Worm (Caenorhabditis elegans): ENCODE results near the gene W03F9.11.

Gene W03F9.11

ce11 chrV:141257-141656 is at the start of gene W03F9.11:
Gene W03F9.11, minus strand, starts transcription at chrV:141357.
- TF ChIP-seq daf-19 (GFP tag; conservative IDR thresholded peaks at IDR 0.05) (no peak), zfp-2 (tag; optimal IDR thresholded peaks at IDR 0.05) (no peak), madf-9 (GFP tag; conservative IDR thresholded peaks at IDR 0.05) (no peak), attf-4 (tag; optimal IDR thresholded peaks at IDR 0.05) (no peak), lin-15B (tag; optimal IDR thresholded peaks at IDR 0.05) (no peak), unc-62 (GFP tag; optimal IDR thresholded peaks at IDR 0.05 in 1 of 2) (peak in 1 of 2 experiments; percentile 82), unc-62 (tag; optimal IDR thresholded peaks at IDR 0.05) (no peak), zip-2 (tag; optimal IDR thresholded peaks at IDR 0.05) (no peak), lin-1 (GFP tag; IDR thresholded peaks at IDR 0.05) (no peak)

- TF ChIP-seq Y105C5A.15 (GFP tag; IDR thresholded peaks at IDR 0.05) (no peak), set-16 (GFP tag; IDR thresholded peaks at IDR 0.05) (peak; percentile 19; the same call in 1 of the 2 replicates)
These were observed 48.3 kb upstream of the W03F9.11 start for ce11 chrV:189436-189835.

- peak in 1 of 2 experiments; percentile 27 for TF ChIP-seq mdl-1 (tag; optimal IDR thresholded peaks at IDR 0.05)
- TF ChIP-seq aha-1 (tag) = peak; percentile 55
- TF ChIP-seq Y48G9A.11 (GFP tag; IDR thresholded peaks at IDR 0.05) = 0 out of 2 replicates have a peak, but pooled peaks have one; percentile 17
- TF ChIP-seq aly-2 (tag; optimal IDR thresholded peaks at IDR 0.05) = no peak
- TF ChIP-seq nhr-6 (tag; optimal IDR thresholded peaks at IDR 0.05) = no peak
- peak in 1 of 2 experiments; percentile 53 for TF ChIP-seq lsy-2 (tag; optimal IDR thresholded peaks at IDR 0.05)
- TF ChIP-seq ceh-20 (GFP tag; IDR thresholded peaks at IDR 0.05) = no peak
- TF ChIP-seq F44E2.7 (GFP tag; IDR thresholded peaks at IDR 0.05) = no peak
- peak in 1 of 2 experiments; percentile 45 for TF ChIP-seq unc-62 (GFP tag; optimal IDR thresholded peaks at IDR 0.05 in 1 of 2)
- no peak for TF ChIP-seq unc-62 (tag; optimal IDR thresholded peaks at IDR 0.05)
- no peak for TF ChIP-seq egl-27 (tag; optimal IDR thresholded peaks at IDR 0.05)
- TF ChIP-seq spr-3 (GFP tag; optimal IDR thresholded peaks at IDR 0.05) = no peak
- no peak for TF ChIP-seq nhr-11 (tag; optimal IDR thresholded peaks at IDR 0.05)
- TF ChIP-seq R02D3.7 (tag; optimal IDR thresholded peaks at IDR 0.05) = no peak
- no peak for TF ChIP-seq lin-29 (GFP tag; IDR thresholded peaks at IDR 0.05)
- no peak for TF ChIP-seq spr-1 (tag; optimal IDR thresholded peaks at IDR 0.05)
- no peak for TF ChIP-seq ceh-44 (GFP tag; IDR thresholded peaks at IDR 0.05)
- TF ChIP-seq mxl-2 (GFP tag; conservative IDR thresholded peaks at IDR 0.05) = no peak
- TF ChIP-seq zip-2 (tag; optimal IDR thresholded peaks at IDR 0.05) = no peak
- TF ChIP-seq nhr-77 (tag; optimal IDR thresholded peaks at IDR 0.05) = no peak
- peak; percentile 62 for TF ChIP-seq unc-130 (GFP tag; optimal IDR thresholded peaks at IDR 0.05)
- no peak for TF ChIP-seq nhr-76 (tag; optimal IDR thresholded peaks at IDR 0.05)
- TF ChIP-seq attf-4 (tag; optimal IDR thresholded peaks at IDR 0.05) = no peak
- no peak for TF ChIP-seq nhr-42 (GFP tag; IDR thresholded peaks at IDR 0.05)
- TF ChIP-seq ces-1 (GFP tag; optimal IDR thresholded peaks at IDR 0.05) = no peak
- TF ChIP-seq rbr-2 (tag; optimal IDR thresholded peaks at IDR 0.05) = peak; percentile 17
- peak; percentile 23 for TF ChIP-seq F49E8.2 (tag; optimal IDR thresholded peaks at IDR 0.05; ENCODE audit: borderline replicate concordance)
- no peak for TF ChIP-seq snpc-1.2 (GFP tag; IDR thresholded peaks at IDR 0.05)
- no peak for TF ChIP-seq daf-19 (GFP tag; conservative IDR thresholded peaks at IDR 0.05)
- no peak for TF ChIP-seq ceh-62 (tag; optimal IDR thresholded peaks at IDR 0.05)
- no peak for TF ChIP-seq tag-97 (GFP tag; IDR thresholded peaks at IDR 0.05)
- TF ChIP-seq mep-1 (tag; optimal IDR thresholded peaks at IDR 0.05) = peak; percentile 44
- TF ChIP-seq Y105C5A.15 (GFP tag; IDR thresholded peaks at IDR 0.05) = no peak
- TF ChIP-seq egl-43 (GFP tag; IDR thresholded peaks at IDR 0.05) = no peak
- peak; percentile 39 for TF ChIP-seq dve-1 (tag; optimal IDR thresholded peaks at IDR 0.05; ENCODE audit: insufficient read depth)
- no peak for TF ChIP-seq daf-8 (GFP tag; IDR thresholded peaks at IDR 0.05)
- peak; percentile 12; the same call in 1 of the 2 replicates for TF ChIP-seq dmd-6 (GFP tag; IDR thresholded peaks at IDR 0.05)
- no peak for TF ChIP-seq F26F4.8 (GFP tag; conservative IDR thresholded peaks at IDR 0.05)
- no peak for TF ChIP-seq ztf-11 (tag; optimal IDR thresholded peaks at IDR 0.05)
- no peak for TF ChIP-seq fos-1 (tag; optimal IDR thresholded peaks at IDR 0.05)
- no peak for TF ChIP-seq nhr-41 (GFP tag; IDR thresholded peaks at IDR 0.05)
- no peak for TF ChIP-seq ceh-32 (tag; optimal IDR thresholded peaks at IDR 0.05; ENCODE audit: poor library complexity)
- TF ChIP-seq dpl-1 (GFP tag; optimal IDR thresholded peaks at IDR 0.05) = peak; percentile 65
- no peak for TF ChIP-seq lin-1 (GFP tag; IDR thresholded peaks at IDR 0.05)
These were observed 44.6 kb upstream of the W03F9.11 start, which contains the start of gene arid-1 for ce11 chrV:185694-186217. Gene arid-1, plus strand, starts transcription at chrV:186167.
